Fruit fly (Drosophila melanogaster) whole organism, adult: Measurements from ENCODE around the gene CG32271.

ENCODE experiments used
- CG11617 ChIP-seq: fragments of 200-800 bp; sonication (Bioruptor generic); optimal IDR thresholded peaks from 2 replicates; lab custom pipeline; 2017; ENCODE audit warnings: mild to moderate bottlenecking, missing biosample characterization, missing genetic modification reagents, missing genetic modification characterization
- CG12768 ChIP-seq: fragments of 200-800 bp; sonication (Bioruptor generic); optimal IDR thresholded peaks from 2 replicates; lab custom pipeline; 2017; ENCODE audit warnings: missing biosample characterization, missing genetic modification characterization, mild to moderate bottlenecking, moderate library complexity, missing genetic modification reagents
- CG14711 ChIP-seq: fragments of 200-800 bp; sonication (Bioruptor generic); optimal IDR thresholded peaks from 2 replicates; lab custom pipeline; 2018; ENCODE audit warnings: missing biosample characterization, mild to moderate bottlenecking, missing genetic modification characterization, moderate library complexity
- CG1620 ChIP-seq: fragments of 200-800 bp; sonication (Bioruptor generic); optimal IDR thresholded peaks from 2 replicates; lab custom pipeline; 2016; ENCODE audit warnings: missing biosample characterization, missing genetic modification characterization
- CG33017 ChIP-seq: fragments of 200-800 bp; sonication (Bioruptor generic); optimal IDR thresholded peaks from 2 replicates; lab custom pipeline; 2018; ENCODE audit warnings: missing biosample characterization, mild to moderate bottlenecking, missing genetic modification characterization, moderate library complexity
- CG5204 ChIP-seq: fragments of 200-800 bp; sonication (Bioruptor generic); optimal IDR thresholded peaks from 2 replicates; lab custom pipeline; 2016; ENCODE audit warnings: missing biosample characterization, missing genetic modification characterization
- CG7045 ChIP-seq: fragments of 200-800 bp; sonication (Bioruptor generic); optimal IDR thresholded peaks from 2 replicates; lab custom pipeline; 2017; ENCODE audit warnings: missing biosample characterization, mild to moderate bottlenecking, missing genetic modification characterization
- CG7101 ChIP-seq: fragments of 200-800 bp; sonication (Bioruptor generic); optimal IDR thresholded peaks from 2 replicates; lab custom pipeline; 2018; ENCODE audit warnings: missing biosample characterization, mild to moderate bottlenecking, missing genetic modification characterization, moderate library complexity
- Clk ChIP-seq: fragments of 200-800 bp; sonication (Bioruptor generic); optimal IDR thresholded peaks from 2 replicates; lab custom pipeline; 2017; ENCODE audit warnings: missing biosample characterization, missing genetic modification characterization
- Crg-1 ChIP-seq: fragments of 200-800 bp; sonication (Bioruptor generic); optimal IDR thresholded peaks from 2 replicates; lab custom pipeline; 2016; ENCODE audit warnings: missing biosample characterization, missing genetic modification characterization
- Hr96 ChIP-seq: fragments of 200-800 bp; sonication (Bioruptor generic); optimal IDR thresholded peaks from 2 replicates; lab custom pipeline; 2016; ENCODE audit warnings: missing biosample characterization, missing genetic modification characterization
- Mnt ChIP-seq: fragments of 200-800 bp; sonication (Bioruptor generic); optimal IDR thresholded peaks from 2 replicates; lab custom pipeline; 2016; ENCODE audit warnings: missing biosample characterization, mild to moderate bottlenecking, missing genetic modification characterization
- bab1 ChIP-seq: fragments of 200-800 bp; sonication (Bioruptor generic); optimal IDR thresholded peaks from 3 replicates; lab custom pipeline; 2019; ENCODE audit warnings: missing biosample characterization, mild to moderate bottlenecking, missing genetic modification characterization, moderate library complexity
- cic ChIP-seq: fragments of 200-800 bp; sonication (Bioruptor generic); optimal IDR thresholded peaks from 2 replicates; lab custom pipeline; 2017; ENCODE audit warnings: missing biosample characterization, mild to moderate bottlenecking, missing genetic modification characterization, moderate library complexity
- cnc ChIP-seq, 2 experiments: fragments of >200 bp; optimal IDR thresholded peaks; 2 replicates each; lab custom pipeline; 2017
- kay ChIP-seq: fragments of 200-800 bp; sonication (Bioruptor generic); peaks from one replicate; lab custom pipeline; 2016; ENCODE audit warnings: missing biosample characterization, missing genetic modification characterization, borderline replicate concordance
- ovo ChIP-seq: fragments of 200-800 bp; sonication (Bioruptor generic); optimal IDR thresholded peaks from 2 replicates; lab custom pipeline; 2016; ENCODE audit warnings: missing biosample characterization, missing genetic modification characterization
- pad ChIP-seq: fragments of 200-800 bp; sonication (Bioruptor generic); optimal IDR thresholded peaks from 3 replicates; lab custom pipeline; 2017; ENCODE audit warnings: missing biosample characterization, missing genetic modification characterization, mild to moderate bottlenecking, moderate library complexity, missing genetic modification reagents
- tj ChIP-seq: fragments of 200-800 bp; sonication (Bioruptor generic); optimal IDR thresholded peaks from 3 replicates; lab custom pipeline; 2017; ENCODE audit warnings: missing biosample characterization, mild to moderate bottlenecking, missing genetic modification characterization, moderate library complexity
- toe ChIP-seq: fragments of 200-800 bp; sonication (Bioruptor generic); optimal IDR thresholded peaks from 2 replicates; lab custom pipeline; 2016; ENCODE audit warnings: missing biosample characterization, missing genetic modification characterization

The CG32271 gene

dm6 chr3L:3186364-3186763, 16.6 kb downstream of the CG32271 start, which contains the start of gene CG32284:
Gene CG32284, plus strand, starts transcription at chr3L:3186664.
- TF ChIP-seq Crg-1: no peak
- no peak for TF ChIP-seq Mnt
- no peak for TF ChIP-seq cnc (optimal IDR thresholded peaks at IDR 0.05; lab: Kevin White, UChicago)
- TF ChIP-seq CG33017 (tag; lab: Kevin White, UChicago): no peak
- no peak for TF ChIP-seq CG14711 (tag; lab: Kevin White, UChicago)
- no peak for TF ChIP-seq ovo (GFP tag; lab: Kevin White, UChicago)
- no peak for TF ChIP-seq tj
- no peak for TF ChIP-seq cic
- TF ChIP-seq CG11617 (GFP tag; lab: Kevin White, UChicago): no peak
- TF ChIP-seq pad (GFP tag; lab: Kevin White, UChicago): no peak
- no peak for TF ChIP-seq bab1 (GFP tag; lab: Kevin White, UChicago)
- no peak for TF ChIP-seq CG7101 (tag; lab: Kevin White, UChicago)
- TF ChIP-seq CG7045 (GFP tag; lab: Kevin White, UChicago): no peak
- no peak for TF ChIP-seq Hr96 (GFP tag; lab: Kevin White, UChicago)
- no peak for TF ChIP-seq CG12768 (GFP tag; lab: Kevin White, UChicago)
- no peak for TF ChIP-seq CG5204 (GFP tag; lab: Kevin White, UChicago)
- no peak for TF ChIP-seq CG1620 (GFP tag; lab: Kevin White, UChicago)
- TF ChIP-seq kay: no peak

- TF ChIP-seq cic (no peak), CG7045 (GFP tag; lab: Kevin White, UChicago) (no peak), CG14711 (tag; lab: Kevin White, UChicago) (no peak), CG12768 (GFP tag; lab: Kevin White, UChicago) (no peak), cnc (optimal IDR thresholded peaks at IDR 0.05; lab: Kevin White, UChicago) (no peak), CG7101 (tag; lab: Kevin White, UChicago) (no peak), Hr96 (GFP tag; lab: Kevin White, UChicago) (no peak), pad (GFP tag; lab: Kevin White, UChicago) (no peak), tj (no peak), CG33017 (tag; lab: Kevin White, UChicago) (no peak), Clk (GFP tag; lab: Kevin White, UChicago) (no peak), ovo (GFP tag; lab: Kevin White, UChicago) (no peak), Mnt (no peak), toe (GFP tag; lab: Kevin White, UChicago) (no peak), Crg-1 (no peak), kay (no peak), CG11617 (GFP tag; lab: Kevin White, UChicago) (no peak)
Observed at dm6 chr3L:3184104-3184503, 18.9 kb downstream of the CG32271 start, which contains the start of gene CG42494. Gene CG42494, plus strand, starts transcription at chr3L:3184404.

- no peak for TF ChIP-seq cic
- peak; percentile 47 for TF ChIP-seq CG1620 (GFP tag; lab: Kevin White, UChicago)
- TF ChIP-seq CG33017 (tag; lab: Kevin White, UChicago): peak; percentile 73
- peak; percentile 36 for TF ChIP-seq pad (GFP tag; lab: Kevin White, UChicago)
- no peak for TF ChIP-seq Clk (GFP tag; lab: Kevin White, UChicago)
- TF ChIP-seq Mnt: no peak
- TF ChIP-seq CG12768 (GFP tag; lab: Kevin White, UChicago): peak; percentile 18
- TF ChIP-seq cnc (optimal IDR thresholded peaks at IDR 0.05; lab: Kevin White, UChicago): no peak
- TF ChIP-seq CG14711 (tag; lab: Kevin White, UChicago): peak; percentile 70
- no peak for TF ChIP-seq kay
- TF ChIP-seq CG7045 (GFP tag; lab: Kevin White, UChicago): peak; percentile 78
- peak; percentile 3 for TF ChIP-seq toe (GFP tag; lab: Kevin White, UChicago)
- TF ChIP-seq CG11617 (GFP tag; lab: Kevin White, UChicago): peak; percentile 27
- TF ChIP-seq Crg-1: peak; percentile 11
- no peak for TF ChIP-seq CG5204 (GFP tag; lab: Kevin White, UChicago)
- TF ChIP-seq bab1 (GFP tag; lab: Kevin White, UChicago): peak; percentile 93
- peak; percentile 36 for TF ChIP-seq Hr96 (GFP tag; lab: Kevin White, UChicago)
- peak; percentile 69 for TF ChIP-seq tj
- TF ChIP-seq ovo (GFP tag; lab: Kevin White, UChicago): no peak
- peak; percentile 68 for TF ChIP-seq CG7101 (tag; lab: Kevin White, UChicago)
Observed at dm6 chr3L:3179474-3179873, 23.5 kb downstream of the CG32271 start.

dm6 chr3L:3178530-3179096, 24.3 kb downstream of the CG32271 start, which contains the start of the genes MnM and Girdin:
Gene MnM, minus strand, starts transcription at chr3L:3178580.
Gene Girdin, plus strand, starts transcription at chr3L:3178930.
- TF ChIP-seq cic (no peak), CG11617 (GFP tag; lab: Kevin White, UChicago) (peak; percentile 66), kay (no peak), pad (GFP tag; lab: Kevin White, UChicago) (peak; percentile 62), CG14711 (tag; lab: Kevin White, UChicago) (peak; percentile 14), CG12768 (GFP tag; lab: Kevin White, UChicago) (peak; percentile 0), Crg-1 (peak; percentile 54), CG33017 (tag; lab: Kevin White, UChicago) (no peak), Clk (GFP tag; lab: Kevin White, UChicago) (peak; percentile 9), CG7045 (GFP tag; lab: Kevin White, UChicago) (peak; percentile 39), tj (peak; percentile 31), CG5204 (GFP tag; lab: Kevin White, UChicago) (peak; percentile 62), CG7101 (tag; lab: Kevin White, UChicago) (peak; percentile 43), ovo (GFP tag; lab: Kevin White, UChicago) (no peak), cnc (optimal IDR thresholded peaks at IDR 0.05; lab: Kevin White, UChicago) (no peak), toe (GFP tag; lab: Kevin White, UChicago) (peak; percentile 67), Hr96 (GFP tag; lab: Kevin White, UChicago) (peak; percentile 75), CG1620 (GFP tag; lab: Kevin White, UChicago) (peak; percentile 73), bab1 (GFP tag; lab: Kevin White, UChicago) (peak; percentile 23), Mnt (peak; percentile 58)

- TF ChIP-seq cic: no peak
- TF ChIP-seq CG5204 (GFP tag; lab: Kevin White, UChicago): no peak
- no peak for TF ChIP-seq CG7101 (tag; lab: Kevin White, UChicago)
- no peak for TF ChIP-seq CG14711 (tag; lab: Kevin White, UChicago)
- no peak for TF ChIP-seq bab1 (GFP tag; lab: Kevin White, UChicago)
- TF ChIP-seq cnc (optimal IDR thresholded peaks at IDR 0.05; lab: Kevin White, UChicago): no peak
- no peak for TF ChIP-seq ovo (GFP tag; lab: Kevin White, UChicago)
- TF ChIP-seq CG12768 (GFP tag; lab: Kevin White, UChicago): no peak
- TF ChIP-seq CG7045 (GFP tag; lab: Kevin White, UChicago): no peak
- TF ChIP-seq kay: no peak
- TF ChIP-seq tj: no peak
- no peak for TF ChIP-seq CG1620 (GFP tag; lab: Kevin White, UChicago)
- TF ChIP-seq pad (GFP tag; lab: Kevin White, UChicago): no peak
- TF ChIP-seq toe (GFP tag; lab: Kevin White, UChicago): no peak
- no peak for TF ChIP-seq Hr96 (GFP tag; lab: Kevin White, UChicago)
- TF ChIP-seq Mnt: no peak
Observed at dm6 chr3L:3177872-3178271, 25.1 kb downstream of the CG32271 start.
